Worm (Caenorhabditis elegans) whole organism, late embryonic: ENCODE results near the gene unc-76.

Experiments used
- C38D4.7 ChIP-seq: fragments of 200-800 bp; sonication (Bioruptor generic); optimal IDR thresholded peaks from 2 replicates; lab custom pipeline; 2018; ENCODE audit warnings: mild to moderate bottlenecking, missing genetic modification characterization, moderate library complexity, missing compliant biosample characterization
- K09A11.1 ChIP-seq: sonication (generic microtip); optimal IDR thresholded peaks from 2 replicates; lab custom pipeline; 2017; ENCODE audit warnings: antibody characterized with exemption, mild to moderate bottlenecking, missing genetic modification characterization, missing compliant biosample characterization; ENCODE audit not compliant: insufficient read depth
- ahr-1 ChIP-seq: sonication (generic microtip); optimal IDR thresholded peaks from 2 replicates; lab custom pipeline; 2016; ENCODE audit warnings: missing genetic modification characterization, missing compliant biosample characterization
- ama-1 ChIP-seq: fragments of 150-350 bp; optimal IDR thresholded peaks from 2 replicates; lab custom pipeline; 2014
- ceh-14 ChIP-seq: sonication (generic microtip); optimal IDR thresholded peaks from 2 replicates; lab custom pipeline; 2016; ENCODE audit warnings: missing genotype, missing genetic modification characterization, missing compliant biosample characterization
- ceh-22 ChIP-seq: sonication (generic microtip); optimal IDR thresholded peaks from 2 replicates; lab custom pipeline; 2017; ENCODE audit warnings: missing biosample characterization, missing genetic modification characterization
- ceh-24 ChIP-seq: sonication (generic microtip); optimal IDR thresholded peaks from 2 replicates; lab custom pipeline; 2016; ENCODE audit warnings: mild to moderate bottlenecking, missing genetic modification characterization, missing compliant biosample characterization
- ceh-30 ChIP-seq: fragments of 150-350 bp; optimal IDR thresholded peaks from 2 replicates; lab custom pipeline; 2014; ENCODE audit warnings: missing biosample characterization, missing genetic modification characterization
- ceh-31 ChIP-seq: sonication (generic microtip); optimal IDR thresholded peaks from 2 replicates; lab custom pipeline; 2016; ENCODE audit warnings: missing genetic modification characterization, missing compliant biosample characterization
- ceh-34 ChIP-seq: sonication (generic microtip); optimal IDR thresholded peaks from 2 replicates; lab custom pipeline; 2016; ENCODE audit warnings: mild to moderate bottlenecking, missing genetic modification characterization, missing compliant biosample characterization
- ceh-48 ChIP-seq: sonication (generic microtip); optimal IDR thresholded peaks from 2 replicates; lab custom pipeline; 2016; ENCODE audit warnings: missing genetic modification characterization, inconsistent platforms, missing compliant biosample characterization
- elt-4 ChIP-seq: sonication (generic microtip); optimal IDR thresholded peaks from 2 replicates; lab custom pipeline; 2016; ENCODE audit warnings: missing genetic modification characterization, missing compliant biosample characterization
- fkh-10 ChIP-seq: fragments of 150-350 bp; optimal IDR thresholded peaks from 2 replicates; lab custom pipeline; 2014; ENCODE audit warnings: missing biosample characterization, missing genetic modification reagents, missing genetic modification characterization
- gmeb-2 ChIP-seq: sonication (generic microtip); optimal IDR thresholded peaks from 2 replicates; lab custom pipeline; 2016; ENCODE audit warnings: missing genetic modification characterization, inconsistent platforms, missing compliant biosample characterization
- hlh-15 ChIP-seq: sonication (generic microtip); optimal IDR thresholded peaks from 2 replicates; lab custom pipeline; 2016; ENCODE audit warnings: missing genetic modification characterization, missing compliant biosample characterization
- hlh-8 ChIP-seq: sonication (generic microtip); optimal IDR thresholded peaks from 2 replicates; lab custom pipeline; 2016; ENCODE audit warnings: missing genotype, missing genetic modification characterization, missing compliant biosample characterization
- madf-2 ChIP-seq: sonication (generic microtip); optimal IDR thresholded peaks from 2 replicates; lab custom pipeline; 2017; ENCODE audit warnings: missing genetic modification characterization, missing compliant biosample characterization
- nhr-11 ChIP-seq: fragments of 150-350 bp; optimal IDR thresholded peaks from 2 replicates; lab custom pipeline; 2014; ENCODE audit warnings: missing biosample characterization, missing genetic modification characterization
- nhr-232 ChIP-seq: sonication (generic microtip); optimal IDR thresholded peaks from 2 replicates; lab custom pipeline; 2016; ENCODE audit warnings: missing genetic modification characterization, missing compliant biosample characterization
- pag-3 ChIP-seq: sonication (generic microtip); optimal IDR thresholded peaks from 2 replicates; lab custom pipeline; 2016; ENCODE audit warnings: missing compliant biosample characterization, missing genetic modification characterization, borderline replicate concordance
- pha-4 ChIP-seq: fragments of 150-350 bp; optimal IDR thresholded peaks from 2 replicates; lab custom pipeline; 2018; ENCODE audit warnings: missing biosample characterization, missing genetic modification reagents, missing genetic modification characterization
- pqm-1 ChIP-seq: sonication (generic microtip); optimal IDR thresholded peaks from 2 replicates; lab custom pipeline; 2016; ENCODE audit warnings: missing genetic modification characterization, missing compliant biosample characterization
- sdc-2 ChIP-seq: sonication (generic microtip); optimal IDR thresholded peaks from 2 replicates; lab custom pipeline; 2016; ENCODE audit warnings: missing genotype, missing genetic modification characterization, missing compliant biosample characterization
- tbx-2 ChIP-seq: sonication (generic microtip); optimal IDR thresholded peaks from 2 replicates; lab custom pipeline; 2016; ENCODE audit warnings: missing genetic modification characterization, missing compliant biosample characterization
- tbx-7 ChIP-seq: sonication (generic microtip); optimal IDR thresholded peaks from 2 replicates; lab custom pipeline; 2016; ENCODE audit warnings: missing genotype, missing genetic modification characterization, missing compliant biosample characterization
- unc-3 ChIP-seq, 2 experiments: fragments of 200-800 bp in 1 of 2; sonication (Bioruptor generic) in 1 of 2; sonication (generic microtip) in 1 of 2; conservative IDR thresholded peaks in 1 of 2; optimal IDR thresholded peaks in 1 of 2; 2 replicates each; pipeline versions ENCODE4 v1.3.6 to Lab custom; 2016 to 2022; ENCODE audit warnings: missing compliant biosample characterization in 2 of 2, missing genetic modification characterization in 2 of 2, missing genetic modification reagents in 1 of 2
- unc-42 ChIP-seq: sonication (generic microtip); optimal IDR thresholded peaks from 2 replicates; lab custom pipeline; 2016; ENCODE audit warnings: missing genotype, missing genetic modification characterization, missing compliant biosample characterization
- unc-55 ChIP-seq: sonication (generic microtip); optimal IDR thresholded peaks from 2 replicates; lab custom pipeline; 2017; ENCODE audit warnings: missing biosample characterization, missing genetic modification reagents, missing genetic modification characterization
- unc-86 ChIP-seq: sonication (generic microtip); optimal IDR thresholded peaks from 2 replicates; lab custom pipeline; 2016; ENCODE audit warnings: missing genetic modification characterization, missing compliant biosample characterization
- ztf-16 ChIP-seq: sonication (generic microtip); optimal IDR thresholded peaks from 2 replicates; lab custom pipeline; 2017; ENCODE audit warnings: missing genetic modification characterization, missing compliant biosample characterization

The unc-76 gene

ce11 chrV:15067165-15067564 is 4.4 kb upstream of the unc-76 start, which contains the start of gene C25D7.10:
TSS of gene C25D7.10 (plus strand) at chrV:15067465.
- TF ChIP-seq ztf-16 (tag; lab: Kevin White, UChicago) (no peak), unc-42 (tag; lab: Kevin White, UChicago) (no peak), ceh-22 (tag; lab: Kevin White, UChicago) (no peak)

DNA sequence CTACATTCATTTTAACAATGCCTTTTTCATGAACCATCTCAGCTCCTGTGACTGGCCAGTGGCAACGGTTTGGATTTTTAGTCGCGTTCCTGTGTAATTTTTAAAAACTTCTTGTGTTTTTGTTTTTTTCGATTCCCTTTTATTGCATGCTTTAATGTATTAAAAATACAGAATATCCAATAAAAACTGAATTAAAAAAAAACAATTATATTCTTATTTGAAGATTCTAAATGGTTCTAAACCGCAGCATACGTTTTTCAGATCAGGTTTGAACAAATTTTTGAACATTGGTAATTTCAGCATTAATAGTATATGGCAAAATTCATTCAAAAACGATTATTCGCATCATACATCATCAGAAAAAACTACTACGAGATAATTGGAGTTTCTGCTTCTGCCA is 3.2 kb upstream of the unc-76 start, which contains the start of gene dnj-3:
TSS of gene dnj-3 (plus strand) at position 301 of the 400 bp plus-strand sequence.
- TF ChIP-seq ceh-34 (tag; lab: Kevin White, UChicago): no peak
- no peak for TF ChIP-seq fkh-10
- TF ChIP-seq ahr-1 (tag; lab: Kevin White, UChicago): no peak
- no peak for TF ChIP-seq ama-1 (lab: Kevin White, UChicago)
- no peak for TF ChIP-seq unc-86
- no peak for TF ChIP-seq hlh-8 (tag; lab: Kevin White, UChicago)
- TF ChIP-seq ztf-16 (tag; lab: Kevin White, UChicago): no peak
- no peak for TF ChIP-seq elt-4 (tag; lab: Kevin White, UChicago)
- TF ChIP-seq tbx-7 (tag; lab: Kevin White, UChicago): no peak

- TF ChIP-seq unc-42 (tag; lab: Kevin White, UChicago) (peak; percentile 73), nhr-11 (tag; lab: Kevin White, UChicago) (no peak)
These were observed 2.0 kb upstream of the unc-76 start for ce11 chrV:15069435-15069985.

- TF ChIP-seq unc-55 (GFP tag; lab: Kevin White, UChicago) (no peak), ceh-14 (tag; lab: Kevin White, UChicago) (no peak), madf-2 (no peak), ceh-31 (tag; lab: Kevin White, UChicago) (peak; percentile 13), ztf-16 (tag; lab: Kevin White, UChicago) (no peak), hlh-15 (tag; lab: Kevin White, UChicago) (no peak), ceh-48 (tag; lab: Kevin White, UChicago) (peak; percentile 39), unc-42 (tag; lab: Kevin White, UChicago) (peak; percentile 91)
- TF ChIP-seq, all 69 proteins: peak for 3
These were observed 1.2 kb downstream of the unc-76 start for ce11 chrV:15072738-15073137.

ce11 chrV:15074907-15075306 is 3.3 kb downstream of the unc-76 start:
- peak; percentile 29 for TF ChIP-seq unc-42 (tag; lab: Kevin White, UChicago)
- peak; percentile 47 for TF ChIP-seq ceh-31 (tag; lab: Kevin White, UChicago)
- peak; percentile 58 for TF ChIP-seq ceh-48 (tag; lab: Kevin White, UChicago)
- TF ChIP-seq sdc-2: no peak
- TF ChIP-seq ceh-22 (tag; lab: Kevin White, UChicago): no peak
- no peak for TF ChIP-seq ama-1 (lab: Kevin White, UChicago)
- no peak for TF ChIP-seq ceh-34 (tag; lab: Kevin White, UChicago)

DNA sequence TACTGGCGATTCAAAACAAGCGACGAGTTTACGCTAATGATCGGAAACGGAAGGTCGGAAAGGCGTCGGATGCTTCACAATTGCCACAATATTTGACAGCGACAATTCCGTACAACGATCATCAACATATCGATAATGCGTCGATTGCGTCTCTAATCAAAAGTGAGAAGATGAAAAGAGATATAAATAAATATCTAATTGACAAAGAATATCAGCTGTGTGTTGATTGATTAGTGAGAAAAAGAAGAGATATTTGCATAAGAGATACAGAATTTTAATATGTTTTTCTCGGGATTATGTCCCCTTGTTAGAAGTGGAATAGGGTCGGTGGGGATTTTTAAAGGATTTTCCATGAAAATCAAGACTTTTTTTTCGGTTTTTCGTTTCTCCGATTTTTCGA is 7.0 kb downstream of the unc-76 start:
- no peak for TF ChIP-seq unc-3 (GFP tag; conservative IDR thresholded peaks at IDR 0.05; lab: Robert Waterston, UW)
- no peak for TF ChIP-seq unc-3 (tag; optimal IDR thresholded peaks at IDR 0.05; lab: Kevin White, UChicago)
- no peak for TF ChIP-seq tbx-2 (tag; lab: Kevin White, UChicago)
- no peak for TF ChIP-seq ceh-24 (tag; lab: Kevin White, UChicago)
- no peak for TF ChIP-seq nhr-232 (tag; lab: Kevin White, UChicago)
- TF ChIP-seq pha-4: no peak
- TF ChIP-seq ceh-34 (tag; lab: Kevin White, UChicago): no peak
- TF ChIP-seq pag-3 (tag; lab: Kevin White, UChicago): no peak
- TF ChIP-seq C38D4.7: no peak
- TF ChIP-seq fkh-10: no peak
- TF ChIP-seq K09A11.1 (tag; lab: Kevin White, UChicago): no peak
- TF ChIP-seq gmeb-2 (tag; lab: Kevin White, UChicago): no peak
- TF ChIP-seq ceh-30 (tag; lab: Kevin White, UChicago): no peak
- TF ChIP-seq pqm-1: no peak
